Worm (Caenorhabditis elegans) whole organism, L2 larva: ENCODE measurements around the gene F18A1.7.

Source experiments
- elt-3 ChIP-seq: sonication (generic microtip); optimal IDR thresholded peaks from 2 replicates; lab custom pipeline; 2017; ENCODE audit warnings: missing biosample characterization, missing genetic modification characterization
- fos-1 ChIP-seq: fragments of 150-350 bp; optimal IDR thresholded peaks from 2 replicates; lab custom pipeline; 2014; ENCODE audit warnings: missing biosample characterization, missing genetic modification characterization
- mdl-1 ChIP-seq, 2 experiments: fragments of 150-350 bp in 1 of 2; sonication (generic microtip) in 1 of 2; optimal IDR thresholded peaks; 2 replicates each; lab custom pipeline; 2017; ENCODE audit warnings: missing biosample characterization in 2 of 2, missing genetic modification characterization in 2 of 2
- sem-4 ChIP-seq: fragments of 150-350 bp; optimal IDR thresholded peaks from 2 replicates; lab custom pipeline; 2014; ENCODE audit warnings: missing biosample characterization, missing genetic modification reagents, missing genetic modification characterization
- unc-62 ChIP-seq: fragments of 150-350 bp; optimal IDR thresholded peaks from 2 replicates; lab custom pipeline; 2014; ENCODE audit warnings: missing biosample characterization, missing genetic modification reagents, missing genetic modification characterization

DNA sequence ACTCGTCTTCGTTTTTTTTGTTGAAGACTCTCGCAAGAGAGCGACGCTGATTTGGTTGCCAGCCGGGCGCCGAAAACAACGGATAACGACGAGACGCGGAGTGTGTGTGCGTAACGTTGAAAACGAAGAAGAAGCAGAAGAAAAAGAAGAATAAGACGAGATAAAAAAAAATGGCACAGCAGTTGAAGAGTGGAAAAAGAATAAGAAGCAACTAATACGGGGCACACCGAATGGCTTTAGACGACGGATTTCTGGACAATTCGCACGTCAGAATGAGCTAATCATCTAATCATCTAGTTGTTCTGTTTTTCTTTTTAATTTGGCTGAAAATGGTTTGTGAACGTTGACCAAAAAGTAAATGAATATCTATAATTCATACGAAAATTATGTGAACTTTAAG is 26.6 kb downstream of the F18A1.7 start:
- TF ChIP-seq elt-3 (no peak), fos-1 (tag; lab: Kevin White, UChicago) (no peak), mdl-1 (tag; optimal IDR thresholded peaks at IDR 0.05; lab: Kevin White, UChicago) (no peak), sem-4 (tag; lab: Kevin White, UChicago) (no peak), unc-62 (GFP tag; lab: Kevin White, UChicago) (no peak)
